Fruit fly (Drosophila melanogaster) whole organism, embryonic: ENCODE measurements around the gene klar.
A peak's percentile ranks its signal among the peaks of the same experiment; 100 is the strongest.

ENCODE experiments used
- Ada2b ChIP-seq: fragments of 200-800 bp; sonication (Bioruptor generic); IDR thresholded peaks from 2 replicates; pipeline ENCODE4 v1.3.6; 2022; ENCODE audit warnings: missing biosample characterization, missing genetic modification characterization
- Bgb ChIP-seq: fragments of 200-800 bp; sonication (Bioruptor generic); IDR thresholded peaks from 2 replicates; pipeline ENCODE4 v1.3.6; 2022; ENCODE audit warnings: missing biosample characterization, missing genetic modification characterization; ENCODE audit not compliant: partially characterized antibody
- CG10366 ChIP-seq: fragments of 200-800 bp; sonication (Bioruptor generic); IDR thresholded peaks from 2 replicates; pipeline ENCODE4 v1.3.6; 2022; ENCODE audit warnings: missing biosample characterization, missing genetic modification characterization
- CG10462 ChIP-seq: fragments of 200-800 bp; sonication (Bioruptor generic); optimal IDR thresholded peaks from 2 replicates; lab custom pipeline; 2016; ENCODE audit warnings: missing biosample characterization, missing genetic modification characterization
- CG13894 ChIP-seq: fragments of 200-800 bp; sonication (Bioruptor generic); optimal IDR thresholded peaks from 3 replicates; lab custom pipeline; 2018; ENCODE audit warnings: missing biosample characterization, mild to moderate bottlenecking, missing genetic modification characterization, moderate library complexity
- CG14965 ChIP-seq: fragments of 200-800 bp; sonication (Bioruptor generic); optimal IDR thresholded peaks from 2 replicates; lab custom pipeline; 2016; ENCODE audit warnings: missing biosample characterization, missing genetic modification characterization, borderline replicate concordance
- CG16813 ChIP-seq: fragments of 200-800 bp; sonication (Bioruptor generic); IDR thresholded peaks from 3 replicates; pipeline ENCODE4 v1.3.6; 2022; ENCODE audit warnings: missing biosample characterization, missing genetic modification characterization; ENCODE audit not compliant: partially characterized antibody
- CG17612 ChIP-seq: fragments of 200-800 bp; sonication (Bioruptor generic); IDR thresholded peaks from 2 replicates; pipeline ENCODE4 v1.3.6; 2022; ENCODE audit warnings: missing biosample characterization, missing genetic modification characterization
- CG31224 ChIP-seq: fragments of 200-800 bp; sonication (Bioruptor generic); IDR thresholded peaks from 2 replicates; pipeline ENCODE4 v1.3.6; 2022; ENCODE audit warnings: missing biosample characterization, missing genetic modification characterization
- CG5245 ChIP-seq: fragments of 200-800 bp; sonication (Bioruptor generic); optimal IDR thresholded peaks from 3 replicates; lab custom pipeline; 2016; ENCODE audit warnings: missing biosample characterization, missing genetic modification characterization
- CG7839 ChIP-seq: fragments of 200-800 bp; sonication (Bioruptor generic); optimal IDR thresholded peaks from 3 replicates; lab custom pipeline; 2018; ENCODE audit warnings: missing biosample characterization, mild to moderate bottlenecking, missing genetic modification characterization, moderate library complexity
- CG8478 ChIP-seq: fragments of >200 bp; optimal IDR thresholded peaks from 2 replicates; lab custom pipeline; 2018
- D19A ChIP-seq: fragments of 200-800 bp; optimal IDR thresholded peaks from 3 replicates; lab custom pipeline; 2019; ENCODE audit warnings: missing biosample characterization, mild to moderate bottlenecking, missing genetic modification characterization, moderate library complexity
- Hr51 ChIP-seq, 2 experiments: fragments of 200-800 bp; sonication (Bioruptor generic); optimal IDR thresholded peaks; 2 replicates in 1 of 2; 3 replicates in 1 of 2; lab custom pipeline; 2016 to 2018; ENCODE audit warnings: missing biosample characterization in 2 of 2, missing genetic modification characterization in 2 of 2, mild to moderate bottlenecking in 1 of 2, moderate library complexity in 1 of 2
- Hr78 ChIP-seq, 2 experiments: fragments of 200-800 bp in 1 of 2; fragments of >200 bp in 1 of 2; sonication (Bioruptor generic) in 1 of 2; optimal IDR thresholded peaks; 2 replicates each; lab custom pipeline; 2017 to 2019; ENCODE audit warnings: missing biosample characterization in 2 of 2, missing genetic modification characterization in 2 of 2, mild to moderate bottlenecking in 1 of 2, moderate library complexity in 1 of 2
- Kr ChIP-seq: fragments of 200-800 bp; sonication (Bioruptor generic); optimal IDR thresholded peaks from 2 replicates; lab custom pipeline; 2017; ENCODE audit warnings: missing biosample characterization, mild to moderate bottlenecking, missing genetic modification characterization
- MBD-R2 ChIP-seq: fragments of 200-800 bp; sonication (Bioruptor generic); IDR thresholded peaks from 2 replicates; pipeline ENCODE4 v1.3.6; 2022; ENCODE audit warnings: missing biosample characterization, missing genetic modification characterization
- Mad ChIP-seq: fragments of 200-800 bp; sonication (Bioruptor generic); optimal IDR thresholded peaks from 2 replicates; lab custom pipeline; 2016; ENCODE audit warnings: missing biosample characterization, missing genetic modification characterization
- NK7.1 ChIP-seq: fragments of 200-800 bp; sonication (Bioruptor generic); optimal IDR thresholded peaks from 3 replicates; lab custom pipeline; 2016; ENCODE audit warnings: missing biosample characterization, missing genetic modification characterization
- Neu2 ChIP-seq: fragments of 200-800 bp; sonication (Bioruptor generic); optimal IDR thresholded peaks from 3 replicates; lab custom pipeline; 2016; ENCODE audit warnings: missing biosample characterization, missing genetic modification characterization, borderline replicate concordance
- Oli ChIP-seq: fragments of 200-800 bp; sonication (Bioruptor generic); optimal IDR thresholded peaks from 2 replicates; lab custom pipeline; 2018; ENCODE audit warnings: missing biosample characterization, mild to moderate bottlenecking, missing genetic modification characterization, moderate library complexity
- Pdp1 ChIP-seq, 2 experiments: fragments of 200-800 bp; sonication (Bioruptor generic); optimal IDR thresholded peaks; 3 replicates each; lab custom pipeline; 2016; ENCODE audit warnings: missing biosample characterization in 2 of 2, missing genetic modification characterization in 2 of 2, mild to moderate bottlenecking in 1 of 2, moderate library complexity in 1 of 2
- abd-A ChIP-seq: fragments of 200-800 bp; sonication (Bioruptor generic); optimal IDR thresholded peaks from 3 replicates; lab custom pipeline; 2019; ENCODE audit warnings: missing biosample characterization, mild to moderate bottlenecking, missing genetic modification characterization, moderate library complexity
- ap ChIP-seq: fragments of 200-800 bp; sonication (Bioruptor generic); IDR thresholded peaks from 2 replicates; pipeline ENCODE4 v1.3.6; 2022; ENCODE audit warnings: missing biosample characterization, missing genetic modification characterization
- caup ChIP-seq: fragments of 200-800 bp; sonication (Bioruptor generic); optimal IDR thresholded peaks from 3 replicates; lab custom pipeline; 2017; ENCODE audit warnings: missing biosample characterization, mild to moderate bottlenecking, missing genetic modification characterization, moderate library complexity; ENCODE audit not compliant: severe bottlenecking
- corto ChIP-seq: fragments of 200-800 bp; sonication (Bioruptor generic); optimal IDR thresholded peaks from 2 replicates; lab custom pipeline; 2016; ENCODE audit warnings: missing biosample characterization, mild to moderate bottlenecking, missing genetic modification characterization, moderate library complexity
- crol ChIP-seq: fragments of 200-800 bp; sonication (Bioruptor generic); IDR thresholded peaks from 2 replicates; pipeline ENCODE4 v1.3.6; 2022; ENCODE audit warnings: missing biosample characterization, missing genetic modification characterization
- dati ChIP-seq: fragments of 200-800 bp; sonication (Bioruptor generic); IDR thresholded peaks from 2 replicates; pipeline ENCODE4 v1.3.6; 2022; ENCODE audit warnings: missing biosample characterization, missing genetic modification characterization
- disco-r ChIP-seq: fragments of 200-800 bp; sonication (Bioruptor generic); optimal IDR thresholded peaks from 2 replicates; lab custom pipeline; 2016; ENCODE audit warnings: missing biosample characterization, missing genetic modification characterization
- fru ChIP-seq: fragments of >200 bp; optimal IDR thresholded peaks from 2 replicates; lab custom pipeline; 2017
- hb ChIP-seq: fragments of 200-800 bp; sonication (Bioruptor generic); IDR thresholded peaks from 3 replicates; pipeline ENCODE4 v1.3.6; 2022; ENCODE audit warnings: missing biosample characterization, missing genetic modification characterization; ENCODE audit not compliant: partially characterized antibody
- hth ChIP-seq: fragments of >200 bp; optimal IDR thresholded peaks from 2 replicates; lab custom pipeline; 2017; ENCODE audit warnings: inconsistent platforms
- kni ChIP-seq: fragments of 200-800 bp; sonication (Bioruptor generic); optimal IDR thresholded peaks from 3 replicates; lab custom pipeline; 2017; ENCODE audit warnings: mild to moderate bottlenecking, missing biosample characterization, missing genetic modification reagents, missing genetic modification characterization
- lab ChIP-seq: fragments of 200-800 bp; sonication (Bioruptor generic); optimal IDR thresholded peaks from 3 replicates; lab custom pipeline; 2017; ENCODE audit warnings: missing biosample characterization, missing genetic modification characterization, mild to moderate bottlenecking, moderate library complexity, missing genetic modification reagents
- lov ChIP-seq, 2 experiments: fragments of 200-800 bp in 1 of 2; fragments of >200 bp in 1 of 2; sonication (Bioruptor generic) in 1 of 2; IDR thresholded peaks in 1 of 2; optimal IDR thresholded peaks in 1 of 2; 2 replicates in 1 of 2; 3 replicates in 1 of 2; pipeline versions ENCODE4 v1.3.6 to Lab custom; 2017 to 2022; ENCODE audit warnings: missing biosample characterization in 1 of 2, missing genetic modification characterization in 1 of 2
- mirr ChIP-seq: fragments of 200-800 bp; sonication (Bioruptor generic); optimal IDR thresholded peaks from 3 replicates; lab custom pipeline; 2018; ENCODE audit warnings: missing biosample characterization, mild to moderate bottlenecking, missing genetic modification characterization
- nmo ChIP-seq: fragments of 200-800 bp; sonication (Bioruptor generic); optimal IDR thresholded peaks from 2 replicates; lab custom pipeline; 2018; ENCODE audit warnings: missing biosample characterization, mild to moderate bottlenecking, missing genetic modification characterization, moderate library complexity
- oc ChIP-seq: fragments of 200-800 bp; sonication (Bioruptor generic); optimal IDR thresholded peaks from 2 replicates; lab custom pipeline; 2018; ENCODE audit warnings: missing biosample characterization, mild to moderate bottlenecking, missing genetic modification characterization, moderate library complexity
- odd ChIP-seq: fragments of 200-800 bp; sonication (Bioruptor generic); optimal IDR thresholded peaks from 2 replicates; lab custom pipeline; 2017; ENCODE audit warnings: missing biosample characterization, mild to moderate bottlenecking, missing genetic modification characterization
- onecut ChIP-seq: fragments of 200-800 bp; sonication (Bioruptor generic); IDR thresholded peaks from 2 replicates; pipeline ENCODE4 v1.3.6; 2022; ENCODE audit warnings: missing biosample characterization, missing genetic modification characterization
- otp ChIP-seq: fragments of 200-800 bp; sonication (Bioruptor generic); IDR thresholded peaks from 3 replicates; pipeline ENCODE4, ENCODE4 v1.3.6; 2022; ENCODE audit warnings: missing biosample characterization, missing genetic modification characterization
- pfk ChIP-seq: fragments of 200-800 bp; sonication (Bioruptor generic); optimal IDR thresholded peaks from 2 replicates; lab custom pipeline; 2018; ENCODE audit warnings: missing biosample characterization, mild to moderate bottlenecking, missing genetic modification characterization, moderate library complexity
- phol ChIP-seq: fragments of 200-800 bp; sonication (Bioruptor generic); optimal IDR thresholded peaks from 3 replicates; lab custom pipeline; 2018; ENCODE audit warnings: missing biosample characterization, mild to moderate bottlenecking, missing genetic modification characterization, moderate library complexity
- pum ChIP-seq: fragments of 200-800 bp; sonication (Bioruptor generic); optimal IDR thresholded peaks from 2 replicates; lab custom pipeline; 2016; ENCODE audit warnings: missing biosample characterization, missing genetic modification characterization
- sens-2 ChIP-seq: fragments of 200-800 bp; sonication (Bioruptor generic); IDR thresholded peaks from 2 replicates; pipeline ENCODE4 v1.3.6; 2022; ENCODE audit warnings: missing biosample characterization, missing genetic modification characterization
- slou ChIP-seq: fragments of 200-800 bp; sonication (Bioruptor generic); optimal IDR thresholded peaks from 3 replicates; lab custom pipeline; 2016; ENCODE audit warnings: missing biosample characterization, missing genetic modification characterization
- sob ChIP-seq: fragments of 200-800 bp; sonication (Bioruptor generic); IDR thresholded peaks from 2 replicates; pipeline ENCODE4 v1.3.6; 2022; ENCODE audit warnings: missing biosample characterization, missing genetic modification characterization
- sqz ChIP-seq: fragments of 200-800 bp; sonication (Bioruptor generic); optimal IDR thresholded peaks from 3 replicates; lab custom pipeline; 2018; ENCODE audit warnings: missing biosample characterization, mild to moderate bottlenecking, missing genetic modification characterization
- stwl ChIP-seq: fragments of 200-800 bp; sonication (Bioruptor generic); optimal IDR thresholded peaks from 3 replicates; lab custom pipeline; 2018; ENCODE audit warnings: missing biosample characterization, mild to moderate bottlenecking, missing genetic modification characterization, moderate library complexity
- tll ChIP-seq, 2 experiments: fragments of 200-800 bp in 1 of 2; fragments of >200 bp in 1 of 2; sonication (Bioruptor generic) in 1 of 2; optimal IDR thresholded peaks; 2 replicates each; lab custom pipeline; 2017 to 2019; ENCODE audit warnings: missing biosample characterization in 2 of 2, missing genetic modification characterization in 2 of 2, mild to moderate bottlenecking in 1 of 2, moderate library complexity in 1 of 2

Gene klar

DNA sequence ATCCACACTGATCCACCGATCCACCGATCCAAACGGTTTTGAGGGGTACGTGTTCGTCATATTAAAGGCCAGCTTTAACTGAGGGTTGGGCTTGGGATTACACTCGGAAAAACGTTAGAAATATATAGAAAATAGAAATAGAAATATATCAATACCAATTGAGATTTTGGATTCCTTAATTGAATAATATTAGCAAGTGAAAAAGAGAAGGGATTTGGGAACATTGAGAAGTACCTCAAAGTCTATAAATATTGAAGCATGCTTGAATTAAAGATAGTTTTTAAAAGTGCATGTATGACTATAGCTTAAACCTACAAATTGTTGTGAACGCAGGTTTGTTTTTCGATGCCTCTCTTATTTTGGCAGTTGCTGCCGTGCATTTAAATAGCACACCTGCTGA lies 145.2 kb downstream of the klar start (continued):
- no peak for TF ChIP-seq pfk (GFP tag; lab: Kevin White, UChicago)
- TF ChIP-seq Pdp1 (GFP tag; optimal IDR thresholded peaks at IDR 0.05; lab: Kevin White, UChicago) = no peak
- TF ChIP-seq corto = no peak
- no peak for TF ChIP-seq lab (GFP tag; lab: Kevin White, UChicago)
- TF ChIP-seq sqz = no peak
- no peak for TF ChIP-seq CG8478
- TF ChIP-seq NK7.1 (GFP tag; lab: Kevin White, UChicago) = no peak
- no peak for TF ChIP-seq mirr (GFP tag; lab: Kevin White, UChicago)
- no peak for TF ChIP-seq CG5245 (GFP tag; lab: Kevin White, UChicago)
- no peak for TF ChIP-seq otp (GFP tag; lab: Robert Waterston, UW)
- peak; percentile 32 for TF ChIP-seq nmo
- no peak for TF ChIP-seq stwl (tag; lab: Kevin White, UChicago)
- no peak for TF ChIP-seq CG10462 (GFP tag; lab: Kevin White, UChicago)
- no peak for TF ChIP-seq odd (GFP tag; lab: Kevin White, UChicago)
- TF ChIP-seq kni = peak; percentile 24
- TF ChIP-seq fru (lab: Kevin White, UChicago) = no peak
- TF ChIP-seq Mad (GFP tag; lab: Kevin White, UChicago) = no peak
- no peak for TF ChIP-seq sens-2 (GFP tag; lab: Robert Waterston, UW)
- TF ChIP-seq Hr78 (GFP tag; optimal IDR thresholded peaks at IDR 0.05; lab: Kevin White, UChicago) = no peak
- TF ChIP-seq Neu2 (GFP tag; lab: Kevin White, UChicago) = no peak
- TF ChIP-seq abd-A = no peak
- TF ChIP-seq oc (tag; lab: Kevin White, UChicago) = no peak
- no peak for TF ChIP-seq Kr
- no peak for TF ChIP-seq disco-r (GFP tag; lab: Kevin White, UChicago)
- no peak for TF ChIP-seq lov (optimal IDR thresholded peaks at IDR 0.05; lab: Kevin White, UChicago)
- TF ChIP-seq lov (GFP tag; IDR thresholded peaks at IDR 0.05; lab: Robert Waterston, UW) = no peak
- TF ChIP-seq CG13894 (tag; lab: Kevin White, UChicago) = no peak
- no peak for TF ChIP-seq hb
- no peak for TF ChIP-seq hth (lab: Kevin White, UChicago)
- no peak for TF ChIP-seq CG10366
- peak; percentile 44 for TF ChIP-seq phol
- TF ChIP-seq Bgb = no peak
- TF ChIP-seq dati (GFP tag; lab: Robert Waterston, UW) = no peak
- TF ChIP-seq crol (GFP tag; lab: Robert Waterston, UW) = no peak
- TF ChIP-seq caup (GFP tag; lab: Kevin White, UChicago) = no peak
- TF ChIP-seq CG16813 (GFP tag; lab: Robert Waterston, UW) = no peak
- TF ChIP-seq Oli (tag; lab: Kevin White, UChicago) = peak; percentile 34
- no peak for TF ChIP-seq CG14965 (GFP tag; lab: Kevin White, UChicago)
- TF ChIP-seq ap (GFP tag; lab: Robert Waterston, UW) = no peak
- no peak for TF ChIP-seq sob (GFP tag; lab: Robert Waterston, UW)
- no peak for TF ChIP-seq tll (GFP tag; optimal IDR thresholded peaks at IDR 0.05; lab: Kevin White, UChicago)
- TF ChIP-seq Ada2b = no peak
- TF ChIP-seq Hr51 (GFP tag; optimal IDR thresholded peaks at IDR 0.05; lab: Kevin White, UChicago) = peak in 1 of 2 experiments; percentile 20
- peak; percentile 30 for TF ChIP-seq D19A (tag; lab: Kevin White, UChicago)
- TF ChIP-seq slou (GFP tag; lab: Kevin White, UChicago) = no peak
- no peak for TF ChIP-seq pum (GFP tag; lab: Kevin White, UChicago)
- no peak for TF ChIP-seq CG31224 (GFP tag; lab: Robert Waterston, UW)
- no peak for TF ChIP-seq CG17612 (GFP tag; lab: Robert Waterston, UW)
- no peak for TF ChIP-seq MBD-R2 (GFP tag; lab: Robert Waterston, UW)
- TF ChIP-seq onecut = no peak
- peak; percentile 44 for TF ChIP-seq CG7839 (tag; lab: Kevin White, UChicago)
